Worm (Caenorhabditis elegans): ENCODE data around the gene his-16.

ce11 chrII:13795160-13795559, 22.8 kb downstream of the his-16 start:
- TF ChIP-seq Y53F4B.3 (GFP tag; IDR thresholded peaks at IDR 0.05), result no peak
- TF ChIP-seq hrde-1 (tag; optimal IDR thresholded peaks at IDR 0.05; ENCODE audit: borderline replicate concordance), result no peak
- no peak for TF ChIP-seq sea-2 (GFP tag; IDR thresholded peaks at IDR 0.05)
- no peak for TF ChIP-seq die-1 (tag; optimal IDR thresholded peaks at IDR 0.05)
- no peak for TF ChIP-seq nfya-2 (GFP tag; IDR thresholded peaks at IDR 0.05)
- no peak for TF ChIP-seq Y95B8A.8 (GFP tag; IDR thresholded peaks at IDR 0.05)
- TF ChIP-seq pbrm-1 (GFP tag; IDR thresholded peaks at IDR 0.05), result no peak
- no peak for TF ChIP-seq F33H1.4 (GFP tag; IDR thresholded peaks at IDR 0.05)
- no peak for TF ChIP-seq pha-4 (tag; optimal IDR thresholded peaks at IDR 0.05)
- TF ChIP-seq nfyb-1 (GFP tag; IDR thresholded peaks at IDR 0.05), result no peak
- TF ChIP-seq ccch-3 (GFP tag; optimal IDR thresholded peaks at IDR 0.05), result no peak
- no peak for TF ChIP-seq gei-17 (GFP tag; optimal IDR thresholded peaks at IDR 0.05)

All from whole organism, young adult.